Worm (Caenorhabditis elegans) whole organism, L4/young adult: ENCODE data around the gene srg-2.

Source experiments
- W03F9.2 ChIP-seq: fragments of 150-350 bp; optimal IDR thresholded peaks from 2 replicates; lab custom pipeline; 2014; ENCODE audit warnings: missing biosample characterization, missing genetic modification characterization
- dao-5 ChIP-seq: sonication (generic microtip); optimal IDR thresholded peaks from 2 replicates; lab custom pipeline; 2016; ENCODE audit warnings: missing genotype, missing genetic modification characterization, moderate library complexity, missing compliant biosample characterization
- him-1 ChIP-seq: sonication (generic microtip); optimal IDR thresholded peaks from 2 replicates; lab custom pipeline; 2016; ENCODE audit warnings: missing genotype, missing genetic modification reagents, missing genetic modification characterization, missing compliant biosample characterization

DNA sequence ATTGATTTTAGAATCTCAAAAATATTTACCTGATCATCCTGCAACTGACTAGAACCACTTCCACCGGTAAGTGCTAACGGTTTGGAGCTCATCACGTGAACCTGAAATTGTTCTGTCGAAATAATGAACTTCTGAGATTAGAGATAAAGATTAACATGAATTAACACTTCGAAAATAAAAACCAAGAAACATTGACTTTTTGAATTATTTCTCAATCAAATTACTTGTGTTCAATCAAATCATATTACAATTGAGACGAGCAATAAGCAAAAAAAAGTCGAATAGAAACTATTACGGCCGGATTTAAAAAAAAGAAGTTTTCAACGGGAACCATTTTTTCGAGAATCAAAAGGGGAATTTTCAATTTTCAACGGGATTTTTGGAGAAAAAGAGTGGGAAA lies 14.3 kb downstream of the srg-2 start, which contains the start of gene bcas-2:
- TF ChIP-seq W03F9.2 (tag; lab: Kevin White, UChicago) (no peak), him-1 (tag; lab: Kevin White, UChicago) (no peak), dao-5 (no peak)
